Worm (Caenorhabditis elegans): ENCODE measurements around the gene sru-19.

DNA sequence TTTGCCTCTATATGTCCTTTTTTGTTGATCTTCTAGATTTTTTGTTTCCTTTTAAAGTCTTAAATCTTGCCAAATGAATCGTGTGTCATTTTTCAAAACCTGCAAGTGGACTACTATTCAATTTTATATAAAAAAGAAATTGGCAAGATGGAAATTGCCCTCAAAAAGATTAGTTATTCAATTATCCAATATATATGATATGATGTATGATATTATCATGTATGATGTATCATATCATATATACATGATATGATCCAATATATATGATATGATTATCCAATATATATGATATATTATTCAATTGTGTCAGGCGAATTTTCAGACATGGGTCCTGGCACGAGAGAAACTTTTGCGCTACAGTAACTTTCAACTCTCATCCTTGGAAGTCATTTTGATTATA is 3.1 kb upstream of the sru-19 start, which contains the start of gene sru-20:
- no peak for TF ChIP-seq pha-4 (GFP tag; IDR thresholded peaks at IDR 0.05)
- no peak for TF ChIP-seq pha-4 (tag; optimal IDR thresholded peaks at IDR 0.05)
- TF ChIP-seq skn-1 (tag; optimal IDR thresholded peaks at IDR 0.05), result no peak
- TF ChIP-seq zfp-3 (GFP tag; conservative IDR thresholded peaks at IDR 0.05), result no peak
- no peak for TF ChIP-seq mxl-2 (GFP tag; conservative IDR thresholded peaks at IDR 0.05)
- no peak for TF ChIP-seq lin-39 (tag; optimal IDR thresholded peaks at IDR 0.05)
- TF ChIP-seq fos-1 (tag; optimal IDR thresholded peaks at IDR 0.05), result no peak
- TF ChIP-seq nhr-41 (GFP tag; IDR thresholded peaks at IDR 0.05), result no peak
- TF ChIP-seq ZK546.5 (tag; optimal IDR thresholded peaks at IDR 0.05), result no peak
- no peak for TF ChIP-seq aly-2 (tag; optimal IDR thresholded peaks at IDR 0.05)
- TF ChIP-seq snpc-4 (tag; optimal IDR thresholded peaks at IDR 0.05), result no peak
- no peak for TF ChIP-seq D1046.2 (GFP tag; IDR thresholded peaks at IDR 0.05)
- TF ChIP-seq zip-2 (tag; optimal IDR thresholded peaks at IDR 0.05), result no peak
- no peak for TF ChIP-seq Y105C5A.15 (GFP tag; IDR thresholded peaks at IDR 0.05)
- TF ChIP-seq mdl-1 (tag; optimal IDR thresholded peaks at IDR 0.05), result no peak
